Fruit fly (Drosophila melanogaster): ENCODE measurements around the gene CG42713.
A peak's percentile ranks its signal among the peaks of the same experiment; 100 is the strongest.

CG42713 gene

DNA sequence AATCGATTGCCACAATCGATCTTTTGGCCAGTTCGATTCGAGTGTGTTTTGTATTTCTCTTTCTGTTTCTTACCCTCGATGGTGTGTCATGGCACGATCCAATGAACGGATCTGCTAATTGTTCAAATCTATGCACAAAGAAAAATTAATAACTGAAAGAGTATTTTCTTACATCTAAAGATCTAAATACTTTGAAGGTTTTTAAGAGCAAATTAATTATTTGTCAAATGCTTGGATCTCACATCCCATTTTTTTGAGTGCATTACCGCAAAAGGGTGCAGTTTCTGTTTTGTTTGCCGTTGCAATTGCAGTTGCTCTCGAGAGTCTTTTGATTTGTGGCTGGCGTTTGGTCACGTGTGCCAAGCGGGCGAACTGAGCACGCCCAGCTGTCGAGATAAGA lies 30.7 kb downstream of the CG42713 start:
- TF ChIP-seq usp (GFP tag; optimal IDR thresholded peaks at IDR 0.05) (no peak), Hnf4 (GFP tag; optimal IDR thresholded peaks at IDR 0.05) (no peak), Sp1 (GFP tag; optimal IDR thresholded peaks at IDR 0.05) (no peak)

dm6 chr2L:8923405-8923804 lies 32.2 kb downstream of the CG42713 start:
- TF ChIP-seq psq (GFP tag; optimal IDR thresholded peaks at IDR 0.05) (no peak), GATAd (GFP tag; optimal IDR thresholded peaks at IDR 0.05) (no peak), usp (GFP tag; optimal IDR thresholded peaks at IDR 0.05) (no peak), Hr78 (GFP tag; optimal IDR thresholded peaks at IDR 0.05) (no peak), Abd-B (GFP tag; optimal IDR thresholded peaks at IDR 0.05) (no peak), rgr (GFP tag; optimal IDR thresholded peaks at IDR 0.05) (no peak), fru (GFP tag; optimal IDR thresholded peaks at IDR 0.05) (peak; percentile 4), Hnf4 (GFP tag; optimal IDR thresholded peaks at IDR 0.05) (no peak), Mio (GFP tag; optimal IDR thresholded peaks at IDR 0.05) (no peak), dsf (GFP tag; optimal IDR thresholded peaks at IDR 0.05; ENCODE audit: borderline replicate concordance) (no peak), foxo (GFP tag; optimal IDR thresholded peaks at IDR 0.05) (peak in 1 of 2 experiments; percentile 6), N (GFP tag; optimal IDR thresholded peaks at IDR 0.05) (no peak), jim (GFP tag; optimal IDR thresholded peaks at IDR 0.05) (no peak), Dfd (GFP tag; optimal IDR thresholded peaks at IDR 0.05) (no peak), CG32264 (GFP tag; optimal IDR thresholded peaks at IDR 0.05) (no peak), HLH106 (tag; optimal IDR thresholded peaks at IDR 0.05) (no peak), sage (GFP tag; optimal IDR thresholded peaks at IDR 0.05) (no peak), tai (GFP tag; optimal IDR thresholded peaks at IDR 0.05) (no peak), pan (optimal IDR thresholded peaks at IDR 0.05) (no peak), h (GFP tag; optimal IDR thresholded peaks at IDR 0.05) (peak; percentile 45), Rel (GFP tag; optimal IDR thresholded peaks at IDR 0.05) (no peak), Rel (tag; optimal IDR thresholded peaks at IDR 0.05) (no peak), dmrt93B (GFP tag; optimal IDR thresholded peaks at IDR 0.05) (no peak), ey (GFP tag; optimal IDR thresholded peaks at IDR 0.05) (peak; percentile 22), CG9705 (GFP tag; optimal IDR thresholded peaks at IDR 0.05) (no peak), OdsH (GFP tag; optimal IDR thresholded peaks at IDR 0.05) (no peak), sv (GFP tag; optimal IDR thresholded peaks at IDR 0.05) (no peak), Vsx2 (GFP tag; optimal IDR thresholded peaks at IDR 0.05; ENCODE audit: partially characterized antibody) (no peak), woc (GFP tag; optimal IDR thresholded peaks at IDR 0.05) (no peak)

DNA sequence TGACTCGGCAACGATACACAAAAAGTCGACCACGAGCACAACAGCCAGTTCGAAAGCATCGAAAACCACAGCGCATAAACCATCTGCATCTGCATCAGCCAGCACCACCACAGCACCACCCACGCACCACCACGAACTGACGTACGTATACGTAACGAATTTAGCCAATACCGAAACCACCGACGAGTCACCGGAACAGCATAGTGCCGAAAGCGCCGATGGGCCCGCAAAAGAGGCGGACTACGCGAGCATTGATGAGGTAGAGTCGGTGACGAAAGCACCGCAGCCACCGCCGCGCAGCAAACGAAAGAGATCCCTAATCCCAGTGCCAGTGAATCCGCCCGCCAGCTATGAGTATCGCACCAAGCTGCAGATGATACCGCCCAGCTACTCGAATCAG lies 39.9 kb downstream of the CG42713 start:
- no peak for TF ChIP-seq GATAd (GFP tag; optimal IDR thresholded peaks at IDR 0.05)
- no peak for TF ChIP-seq h (GFP tag; optimal IDR thresholded peaks at IDR 0.05)
- no peak for TF ChIP-seq Rel (GFP tag; optimal IDR thresholded peaks at IDR 0.05)
- no peak for TF ChIP-seq Rel (tag; optimal IDR thresholded peaks at IDR 0.05)
- TF ChIP-seq brk (GFP tag; optimal IDR thresholded peaks at IDR 0.05), result no peak
- no peak for TF ChIP-seq CG32264 (GFP tag; optimal IDR thresholded peaks at IDR 0.05)
- no peak for TF ChIP-seq tai (GFP tag; optimal IDR thresholded peaks at IDR 0.05)

- no peak for TF ChIP-seq brk (GFP tag; optimal IDR thresholded peaks at IDR 0.05)
- no peak for TF ChIP-seq jim (GFP tag; optimal IDR thresholded peaks at IDR 0.05)
- TF ChIP-seq GATAd (GFP tag; optimal IDR thresholded peaks at IDR 0.05), result no peak
- no peak for TF ChIP-seq CG9705 (GFP tag; optimal IDR thresholded peaks at IDR 0.05)
- no peak for TF ChIP-seq Jra (GFP tag; optimal IDR thresholded peaks at IDR 0.05)
- no peak for TF ChIP-seq Sp1 (GFP tag; optimal IDR thresholded peaks at IDR 0.05)
- TF ChIP-seq dmrt93B (GFP tag; optimal IDR thresholded peaks at IDR 0.05), result no peak
- TF ChIP-seq Vsx2 (GFP tag; optimal IDR thresholded peaks at IDR 0.05; ENCODE audit: partially characterized antibody), result no peak
- no peak for TF ChIP-seq dl (GFP tag; optimal IDR thresholded peaks at IDR 0.05; ENCODE audit: insufficient read depth in 1 of 2, partially characterized antibody in 2 of 2)
- no peak for TF ChIP-seq h (GFP tag; optimal IDR thresholded peaks at IDR 0.05)
- no peak for TF ChIP-seq sage (GFP tag; optimal IDR thresholded peaks at IDR 0.05)
- no peak for TF ChIP-seq woc (GFP tag; optimal IDR thresholded peaks at IDR 0.05)
- TF ChIP-seq Hr78 (GFP tag; optimal IDR thresholded peaks at IDR 0.05), result no peak
Observed at dm6 chr2L:8933710-8934242, 42.5 kb downstream of the CG42713 start, which contains the start of gene Tsp29Fa. Gene Tsp29Fa, plus strand, starts transcription at chr2L:8933962.

- TF ChIP-seq sage (GFP tag; optimal IDR thresholded peaks at IDR 0.05), result no peak
- TF ChIP-seq Dif (GFP tag; optimal IDR thresholded peaks at IDR 0.05; ENCODE audit: partially characterized antibody), result peak; percentile 52
- TF ChIP-seq CG32264 (GFP tag; optimal IDR thresholded peaks at IDR 0.05), result peak; percentile 24
- peak; percentile 28 for TF ChIP-seq Jra (GFP tag; optimal IDR thresholded peaks at IDR 0.05)
- TF ChIP-seq CrebA (GFP tag; optimal IDR thresholded peaks at IDR 0.05; ENCODE audit: borderline replicate concordance), result no peak
- no peak for TF ChIP-seq jim (GFP tag; optimal IDR thresholded peaks at IDR 0.05)
- no peak for TF ChIP-seq Rel (GFP tag; optimal IDR thresholded peaks at IDR 0.05)
- peak; percentile 55 for TF ChIP-seq Rel (tag; optimal IDR thresholded peaks at IDR 0.05)
- peak; percentile 52 for TF ChIP-seq dmrt93B (GFP tag; optimal IDR thresholded peaks at IDR 0.05)
- peak; percentile 82 for TF ChIP-seq fru (GFP tag; optimal IDR thresholded peaks at IDR 0.05)
- TF ChIP-seq GATAd (GFP tag; optimal IDR thresholded peaks at IDR 0.05), result no peak
- TF ChIP-seq Sp1 (GFP tag; optimal IDR thresholded peaks at IDR 0.05), result peak; percentile 87
- TF ChIP-seq dsf (GFP tag; optimal IDR thresholded peaks at IDR 0.05; ENCODE audit: borderline replicate concordance), result no peak
- TF ChIP-seq HLH106 (tag; optimal IDR thresholded peaks at IDR 0.05), result peak; percentile 88
- no peak for TF ChIP-seq Mio (GFP tag; optimal IDR thresholded peaks at IDR 0.05)
- TF ChIP-seq h (GFP tag; optimal IDR thresholded peaks at IDR 0.05), result peak; percentile 87
- TF ChIP-seq Vsx2 (GFP tag; optimal IDR thresholded peaks at IDR 0.05; ENCODE audit: partially characterized antibody), result peak; percentile 24
- TF ChIP-seq Hr78 (GFP tag; optimal IDR thresholded peaks at IDR 0.05), result no peak
- TF ChIP-seq pan (optimal IDR thresholded peaks at IDR 0.05), result no peak
- no peak for TF ChIP-seq dl (GFP tag; optimal IDR thresholded peaks at IDR 0.05; ENCODE audit: insufficient read depth in 1 of 2, partially characterized antibody in 2 of 2)
- no peak for TF ChIP-seq Hr83 (GFP tag; optimal IDR thresholded peaks at IDR 0.05; ENCODE audit: poor library complexity, severe bottlenecking)
- no peak for TF ChIP-seq Abd-B (GFP tag; optimal IDR thresholded peaks at IDR 0.05)
- peak; percentile 84 for TF ChIP-seq OdsH (GFP tag; optimal IDR thresholded peaks at IDR 0.05)
- peak; percentile 79 for TF ChIP-seq rgr (GFP tag; optimal IDR thresholded peaks at IDR 0.05)
- peak; percentile 55 for TF ChIP-seq Hnf4 (GFP tag; optimal IDR thresholded peaks at IDR 0.05)
- no peak for TF ChIP-seq Dfd (GFP tag; optimal IDR thresholded peaks at IDR 0.05)
- peak; percentile 80 for TF ChIP-seq ey (GFP tag; optimal IDR thresholded peaks at IDR 0.05)
Observed at dm6 chr2L:8937003-8937402, 45.8 kb downstream of the CG42713 start, which contains the start of gene Tsp29Fb. Gene Tsp29Fb, plus strand, starts transcription at chr2L:8937390.
